Worm (Caenorhabditis elegans) whole organism, L4 larva: ENCODE measurements around the gene Y57A10A.27.

Experiments
- T20F7.1 ChIP-seq: fragments of 200-800 bp; sonication (Bioruptor generic); optimal IDR thresholded peaks from 2 replicates; lab custom pipeline; 2018; ENCODE audit warnings: mild to moderate bottlenecking, missing genetic modification characterization, missing compliant biosample characterization
- T26A8.4 ChIP-seq: fragments of 200-800 bp; sonication (Bioruptor generic); IDR thresholded peaks from 2 replicates; pipeline ENCODE4 v1.3.6; 2022; ENCODE audit warnings: missing genetic modification characterization, missing compliant biosample characterization
- Y105C5A.15 ChIP-seq: fragments of 200-800 bp; sonication (Bioruptor generic); IDR thresholded peaks from 2 replicates; pipeline ENCODE4 v1.3.6; 2022; ENCODE audit warnings: missing genetic modification characterization, missing compliant biosample characterization
- aly-2 ChIP-seq: sonication (generic microtip); optimal IDR thresholded peaks from 2 replicates; lab custom pipeline; 2018; ENCODE audit warnings: missing biosample characterization, missing genetic modification characterization
- ceh-44 ChIP-seq: fragments of 200-800 bp; sonication (Bioruptor generic); IDR thresholded peaks from 2 replicates; pipeline ENCODE4 v1.3.6; 2022; ENCODE audit warnings: missing genetic modification reagents, missing genetic modification characterization, missing compliant biosample characterization
- ceh-82 ChIP-seq: sonication (generic microtip); optimal IDR thresholded peaks from 2 replicates; lab custom pipeline; 2017; ENCODE audit warnings: missing biosample characterization, missing genetic modification characterization
- cey-2 ChIP-seq: sonication (generic microtip); optimal IDR thresholded peaks from 3 replicates; lab custom pipeline; 2017; ENCODE audit warnings: missing genetic modification characterization, mild to moderate bottlenecking, missing compliant biosample characterization, antibody characterized with exemption, borderline replicate concordance; ENCODE audit not compliant: insufficient read depth
- daf-12 ChIP-seq: fragments of 150-350 bp; optimal IDR thresholded peaks from 2 replicates; lab custom pipeline; 2014; ENCODE audit warnings: missing biosample characterization, missing genetic modification reagents, missing genetic modification characterization
- daf-8 ChIP-seq: fragments of 200-800 bp; sonication (Bioruptor generic); IDR thresholded peaks from 2 replicates; pipeline ENCODE4 v1.3.6; 2022; ENCODE audit warnings: missing genetic modification characterization, missing compliant biosample characterization
- dmd-6 ChIP-seq: fragments of 200-800 bp; sonication (Bioruptor generic); IDR thresholded peaks from 2 replicates; pipeline ENCODE4 v1.3.6; 2022; ENCODE audit warnings: missing genetic modification reagents, missing genetic modification characterization, missing compliant biosample characterization
- hmg-1.1 ChIP-seq: fragments of 200-800 bp; sonication (Bioruptor generic); IDR thresholded peaks from 2 replicates; pipeline ENCODE4 v1.3.6; 2022; ENCODE audit warnings: missing genetic modification reagents, missing genetic modification characterization, missing compliant biosample characterization
- jun-1 ChIP-seq: fragments of 150-350 bp; optimal IDR thresholded peaks from 2 replicates; lab custom pipeline; 2014; ENCODE audit warnings: missing biosample characterization, missing genetic modification reagents, missing genetic modification characterization
- lin-1 ChIP-seq: fragments of 200-800 bp; sonication (Bioruptor generic); IDR thresholded peaks from 2 replicates; pipeline ENCODE4 v1.3.6; 2022; ENCODE audit warnings: missing genetic modification reagents, missing genetic modification characterization, missing compliant biosample characterization
- lin-13 ChIP-seq: fragments of 150-350 bp; optimal IDR thresholded peaks from 2 replicates; lab custom pipeline; 2014; ENCODE audit warnings: missing biosample characterization, missing genetic modification reagents, missing genetic modification characterization
- lin-29 ChIP-seq: fragments of 200-800 bp; sonication (Bioruptor generic); IDR thresholded peaks from 2 replicates; pipeline ENCODE4 v1.3.6; 2022; ENCODE audit warnings: missing genetic modification reagents, missing genetic modification characterization, missing compliant biosample characterization
- madf-5 ChIP-seq, 2 experiments: fragments of 200-800 bp; sonication (Bioruptor generic); IDR thresholded peaks; 2 replicates each; pipeline ENCODE4 v1.3.6; 2022; ENCODE audit warnings: missing compliant biosample characterization in 2 of 2, missing genetic modification characterization in 2 of 2
- madf-9 ChIP-seq: fragments of 200-800 bp; sonication (Bioruptor generic); conservative IDR thresholded peaks from 2 replicates; pipeline ENCODE4 v1.3.6; 2022; ENCODE audit warnings: missing genetic modification reagents, missing genetic modification characterization, missing compliant biosample characterization
- mdl-1 ChIP-seq, 2 experiments: fragments of 150-350 bp in 1 of 2; sonication (generic microtip) in 1 of 2; optimal IDR thresholded peaks; 2 replicates each; lab custom pipeline; 2014 to 2017; ENCODE audit warnings: missing biosample characterization in 2 of 2, missing genetic modification characterization in 2 of 2
- mes-2 ChIP-seq: sonication (generic microtip); optimal IDR thresholded peaks from 2 replicates; lab custom pipeline; 2016; ENCODE audit warnings: missing genotype, mild to moderate bottlenecking, missing genetic modification characterization, missing compliant biosample characterization; ENCODE audit not compliant: poor library complexity, severe bottlenecking
- mxl-2 ChIP-seq: fragments of 200-800 bp; sonication (Bioruptor generic); conservative IDR thresholded peaks from 2 replicates; pipeline ENCODE4 v1.3.6; 2022; ENCODE audit warnings: missing genetic modification reagents, missing genetic modification characterization, missing compliant biosample characterization
- mxl-3 ChIP-seq: fragments of 200-800 bp; sonication (Bioruptor generic); optimal IDR thresholded peaks from 2 replicates; lab custom pipeline; 2018; ENCODE audit warnings: mild to moderate bottlenecking, missing genetic modification characterization, missing compliant biosample characterization
- nhr-237 ChIP-seq: sonication (generic microtip); optimal IDR thresholded peaks from 2 replicates; lab custom pipeline; 2017; ENCODE audit warnings: missing biosample characterization, missing genetic modification characterization
- nhr-25 ChIP-seq: sonication (generic microtip); optimal IDR thresholded peaks from 2 replicates; lab custom pipeline; 2017; ENCODE audit warnings: missing genetic modification characterization, mild to moderate bottlenecking, missing compliant biosample characterization, antibody characterized with exemption, moderate library complexity, borderline replicate concordance; ENCODE audit not compliant: insufficient read depth
- nhr-28 ChIP-seq: fragments of 150-350 bp; optimal IDR thresholded peaks from 2 replicates; lab custom pipeline; 2014; ENCODE audit warnings: missing biosample characterization, missing genetic modification characterization
- nhr-76 ChIP-seq: fragments of 150-350 bp; optimal IDR thresholded peaks from 2 replicates; lab custom pipeline; 2014; ENCODE audit warnings: missing biosample characterization, missing genetic modification characterization
- nhr-77 ChIP-seq: fragments of 150-350 bp; optimal IDR thresholded peaks from 2 replicates; lab custom pipeline; 2014; ENCODE audit warnings: missing biosample characterization, missing genetic modification characterization
- php-3 ChIP-seq: fragments of 200-800 bp; sonication (Bioruptor generic); IDR thresholded peaks from 2 replicates; pipeline ENCODE4 v1.3.6; 2022; ENCODE audit warnings: missing genetic modification reagents, missing genetic modification characterization, missing compliant biosample characterization
- skn-1 ChIP-seq: fragments of 150-350 bp; optimal IDR thresholded peaks from 2 replicates; lab custom pipeline; 2014; ENCODE audit warnings: missing biosample characterization, missing genetic modification characterization
- snpc-4 ChIP-seq: fragments of 150-350 bp; optimal IDR thresholded peaks from 2 replicates; lab custom pipeline; 2014; ENCODE audit warnings: missing biosample characterization, missing genetic modification characterization
- tra-1 ChIP-seq: fragments of 200-800 bp; sonication (Bioruptor generic); IDR thresholded peaks from 2 replicates; pipeline ENCODE4 v1.3.6; 2022; ENCODE audit warnings: missing genetic modification reagents, missing genetic modification characterization, missing compliant biosample characterization
- unc-62 ChIP-seq, 3 experiments: fragments of 150-350 bp in 1 of 3; sonication (generic microtip); optimal IDR thresholded peaks in 2 of 3; peaks in 1 of 3; 1 replicate in 1 of 3; 2 replicates in 2 of 3; lab custom pipeline; 2014 to 2017; ENCODE audit warnings: missing biosample characterization in 3 of 3, missing genetic modification characterization in 3 of 3, missing genetic modification reagents in 3 of 3, missing genotype in 1 of 3

The Y57A10A.27 gene

DNA sequence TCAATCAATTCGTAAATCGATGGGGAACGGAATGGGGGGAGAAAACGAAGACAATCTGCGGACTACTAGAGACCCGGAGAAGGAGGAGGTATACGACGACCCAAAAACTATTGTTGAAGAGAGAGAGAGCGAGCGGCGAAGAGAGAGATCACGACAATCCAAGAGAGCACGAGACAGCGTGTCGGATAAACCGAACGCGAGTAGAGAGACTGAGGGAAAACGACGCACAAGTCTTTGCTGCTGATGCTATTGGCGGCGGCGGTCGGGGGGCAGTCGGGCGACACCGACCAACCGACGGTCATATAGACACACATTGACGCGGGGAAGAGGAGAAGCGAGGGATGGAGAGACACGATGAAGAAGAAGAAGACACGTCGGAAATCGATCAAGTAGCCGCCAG, 52.3 kb downstream of the Y57A10A.27 start (continued):
- TF ChIP-seq ceh-82 (no peak), nhr-77 (tag; lab: Kevin White, UChicago) (peak; percentile 46), nhr-28 (tag; lab: Kevin White, UChicago) (peak; percentile 53), daf-12 (tag; lab: Kevin White, UChicago) (no peak), dmd-6 (GFP tag; lab: Robert Waterston, UW) (peak; percentile 52), madf-9 (GFP tag; lab: Robert Waterston, UW) (peak; percentile 29; the same call in 1 of the 2 replicates), lin-29 (GFP tag; lab: Robert Waterston, UW) (no peak), mxl-2 (GFP tag; lab: Robert Waterston, UW) (no peak), Y105C5A.15 (GFP tag; lab: Robert Waterston, UW) (no peak), hmg-1.1 (peak; percentile 88), T20F7.1 (no peak), nhr-76 (tag; lab: Kevin White, UChicago) (no peak), madf-5 (GFP tag; IDR thresholded peaks at IDR 0.05; lab: Robert Waterston, UW) (no peak), aly-2 (tag; lab: Kevin White, UChicago) (no peak), tra-1 (GFP tag; lab: Robert Waterston, UW) (no peak), lin-1 (GFP tag; lab: Robert Waterston, UW) (no peak), cey-2 (tag; lab: Kevin White, UChicago) (no peak), nhr-25 (tag; lab: Kevin White, UChicago) (peak; percentile 83), daf-8 (GFP tag; lab: Robert Waterston, UW) (no peak), jun-1 (tag; lab: Kevin White, UChicago) (peak; percentile 25), snpc-4 (no peak), ceh-44 (GFP tag; lab: Robert Waterston, UW) (no peak), php-3 (0 out of 2 replicates have a peak, but pooled peaks have one; percentile 13), unc-62 (GFP tag; optimal IDR thresholded peaks at IDR 0.05 in 1 of 2; lab: Kevin White, UChicago) (peak in 1 of 2 experiments; percentile 97), unc-62 (tag; optimal IDR thresholded peaks at IDR 0.05; lab: Kevin White, UChicago) (no peak), T26A8.4 (GFP tag; lab: Robert Waterston, UW) (no peak), mdl-1 (tag; optimal IDR thresholded peaks at IDR 0.05; lab: Kevin White, UChicago) (peak; percentile 14 to 80), mxl-3 (peak; percentile 85), lin-13 (GFP tag; lab: Kevin White, UChicago) (peak; percentile 54), nhr-237 (tag; lab: Kevin White, UChicago) (no peak), skn-1 (tag; lab: Kevin White, UChicago) (no peak), mes-2 (tag; lab: Kevin White, UChicago) (peak; percentile 58)
